Worm (Caenorhabditis elegans) whole organism, midembryonic: Measurements from ENCODE around the gene C36E6.8.

Experiments used
- cog-1 ChIP-seq: sonication (generic microtip); optimal IDR thresholded peaks from 2 replicates; lab custom pipeline; 2016; ENCODE audit warnings: missing genetic modification characterization, missing compliant biosample characterization
- med-1 ChIP-seq: sonication (generic microtip); optimal IDR thresholded peaks from 2 replicates; lab custom pipeline; 2017; ENCODE audit warnings: missing genetic modification characterization, mild to moderate bottlenecking, missing compliant biosample characterization, antibody characterized with exemption, missing genetic modification reagents; ENCODE audit not compliant: insufficient read depth
- tab-1 ChIP-seq: fragments of 200-800 bp; sonication (Bioruptor generic); IDR thresholded peaks from 2 replicates; pipeline ENCODE4 v1.3.6; 2022; ENCODE audit warnings: missing genetic modification characterization, missing compliant biosample characterization
- ztf-23 ChIP-seq: fragments of 200-800 bp; sonication (Bioruptor generic); IDR thresholded peaks from 2 replicates; pipeline ENCODE4 v1.3.6; 2022; ENCODE audit warnings: missing genetic modification reagents, missing genetic modification characterization, missing compliant biosample characterization

- no peak for TF ChIP-seq tab-1 (GFP tag; lab: Robert Waterston, UW)
- no peak for TF ChIP-seq cog-1 (tag; lab: Kevin White, UChicago)
- no peak for TF ChIP-seq med-1 (GFP tag; lab: Kevin White, UChicago)
- TF ChIP-seq ztf-23 (GFP tag; lab: Robert Waterston, UW): no peak
These were observed 43.5 kb downstream of the C36E6.8 start for ce11 chrX:17481892-17482515.
